Fruit fly (Drosophila melanogaster) whole organism, wandering third instar larva: ENCODE measurements around the gene CG7634.

Experiments used
- CG32264 ChIP-seq: fragments of 200-800 bp; sonication (Bioruptor generic); optimal IDR thresholded peaks from 2 replicates; lab custom pipeline; 2016; ENCODE audit warnings: missing biosample characterization, missing genetic modification characterization
- CG9705 ChIP-seq: fragments of 200-800 bp; sonication (Bioruptor generic); optimal IDR thresholded peaks from 2 replicates; lab custom pipeline; 2018; ENCODE audit warnings: missing biosample characterization, mild to moderate bottlenecking, missing genetic modification characterization
- Dif ChIP-seq: fragments of 200-275, 200-300 bp; sonication (Bioruptor generic); optimal IDR thresholded peaks from 2 replicates; lab custom pipeline; 2018; ENCODE audit warnings: missing biosample characterization, missing genetic modification characterization; ENCODE audit not compliant: partially characterized antibody
- HLH106 ChIP-seq: fragments of 200-800 bp; optimal IDR thresholded peaks from 3 replicates; lab custom pipeline; 2019; ENCODE audit warnings: missing biosample characterization, mild to moderate bottlenecking, missing genetic modification characterization, moderate library complexity
- Hnf4 ChIP-seq: fragments of 200-800 bp; sonication (Bioruptor generic); optimal IDR thresholded peaks from 2 replicates; lab custom pipeline; 2016; ENCODE audit warnings: missing biosample characterization, mild to moderate bottlenecking, missing genetic modification characterization
- Hr78 ChIP-seq: fragments of >200 bp; optimal IDR thresholded peaks from 2 replicates; lab custom pipeline; 2017; ENCODE audit warnings: missing biosample characterization, missing genetic modification characterization
- Hr83 ChIP-seq: fragments of 200-300 bp; sonication (Bioruptor generic); optimal IDR thresholded peaks from 2 replicates; lab custom pipeline; 2016; ENCODE audit warnings: missing biosample characterization, mild to moderate bottlenecking, missing genetic modification characterization, moderate library complexity; ENCODE audit not compliant: poor library complexity, severe bottlenecking
- Jra ChIP-seq: sonication (Bioruptor generic); optimal IDR thresholded peaks from 2 replicates; lab custom pipeline; 2016; ENCODE audit warnings: missing biosample characterization, missing genetic modification characterization
- Myc ChIP-seq: fragments of >200 bp; optimal IDR thresholded peaks from 2 replicates; lab custom pipeline; 2017
- N ChIP-seq: fragments of >200 bp; optimal IDR thresholded peaks from 2 replicates; lab custom pipeline; 2018; ENCODE audit warnings: missing biosample characterization, missing external identifiers, missing genetic modification characterization
- OdsH ChIP-seq: fragments of 200-800 bp; sonication (Bioruptor generic); optimal IDR thresholded peaks from 2 replicates; lab custom pipeline; 2016; ENCODE audit warnings: missing biosample characterization, mild to moderate bottlenecking, missing genetic modification characterization
- Rel ChIP-seq, 2 experiments: fragments of 200-800 bp; sonication (Bioruptor generic) in 1 of 2; optimal IDR thresholded peaks; 2 replicates in 1 of 2; 3 replicates in 1 of 2; lab custom pipeline; 2016 to 2019; ENCODE audit warnings: mild to moderate bottlenecking in 2 of 2, missing biosample characterization in 2 of 2, missing genetic modification characterization in 2 of 2, moderate library complexity in 1 of 2
- Vsx2 ChIP-seq: fragments of 200-300, 225-300 bp; sonication (Bioruptor generic); optimal IDR thresholded peaks from 2 replicates; lab custom pipeline; 2018; ENCODE audit warnings: missing biosample characterization, missing genetic modification characterization; ENCODE audit not compliant: partially characterized antibody
- br ChIP-seq: fragments of 200-800 bp; sonication (Bioruptor generic); optimal IDR thresholded peaks from 2 replicates; lab custom pipeline; 2016; ENCODE audit warnings: missing biosample characterization, missing genetic modification characterization
- brk ChIP-seq: fragments of 200-800 bp; sonication (Bioruptor generic); optimal IDR thresholded peaks from 2 replicates; lab custom pipeline; 2016; ENCODE audit warnings: missing biosample characterization, mild to moderate bottlenecking, missing genetic modification characterization
- dl ChIP-seq, 2 experiments: fragments of 175-275, 200-275 bp in 1 of 2; fragments of 200-275 bp in 1 of 2; sonication (Bioruptor generic); optimal IDR thresholded peaks; lab custom pipeline; 2018; ENCODE audit warnings: mild to moderate bottlenecking in 2 of 2, missing biosample characterization in 2 of 2, missing genetic modification characterization in 2 of 2, moderate library complexity in 2 of 2; ENCODE audit not compliant: partially characterized antibody in 2 of 2, insufficient read depth in 1 of 2
- dsf ChIP-seq: sonication (Bioruptor generic); optimal IDR thresholded peaks from 2 replicates; lab custom pipeline; 2016; ENCODE audit warnings: missing biosample characterization, missing genetic modification characterization, borderline replicate concordance
- ey ChIP-seq: fragments of 200-800 bp; sonication (Bioruptor generic); optimal IDR thresholded peaks from 2 replicates; lab custom pipeline; 2016; ENCODE audit warnings: missing biosample characterization, missing genetic modification characterization
- foxo ChIP-seq, 2 experiments: fragments of 200-800 bp; sonication (Bioruptor generic); optimal IDR thresholded peaks; 2 replicates in 1 of 2; 3 replicates in 1 of 2; lab custom pipeline; 2016 to 2017; ENCODE audit warnings: missing biosample characterization in 2 of 2, missing genetic modification characterization in 2 of 2
- fru ChIP-seq: fragments of 200-800 bp; sonication (Bioruptor generic); optimal IDR thresholded peaks from 3 replicates; lab custom pipeline; 2016; ENCODE audit warnings: missing biosample characterization, mild to moderate bottlenecking, missing genetic modification characterization
- lola ChIP-seq: fragments of >200 bp; optimal IDR thresholded peaks from 2 replicates; lab custom pipeline; 2017; ENCODE audit warnings: missing biosample characterization, missing genetic modification characterization
- pan ChIP-seq: fragments of >200 bp; optimal IDR thresholded peaks from 2 replicates; lab custom pipeline; 2017
- psq ChIP-seq: fragments of 200-800 bp; sonication (Bioruptor generic); optimal IDR thresholded peaks from 3 replicates; lab custom pipeline; 2017; ENCODE audit warnings: missing biosample characterization, mild to moderate bottlenecking, missing genetic modification characterization, moderate library complexity
- sage ChIP-seq: fragments of 200-800 bp; sonication (Bioruptor generic); optimal IDR thresholded peaks from 2 replicates; lab custom pipeline; 2016; ENCODE audit warnings: missing biosample characterization, mild to moderate bottlenecking, missing genetic modification characterization
- sv ChIP-seq: fragments of 200-800 bp; sonication (Bioruptor generic); optimal IDR thresholded peaks from 3 replicates; lab custom pipeline; 2016; ENCODE audit warnings: missing biosample characterization, missing genetic modification characterization
- tai ChIP-seq: sonication (Bioruptor generic); optimal IDR thresholded peaks from 2 replicates; lab custom pipeline; 2016; ENCODE audit warnings: missing biosample characterization, missing genetic modification characterization

Gene CG7634

DNA sequence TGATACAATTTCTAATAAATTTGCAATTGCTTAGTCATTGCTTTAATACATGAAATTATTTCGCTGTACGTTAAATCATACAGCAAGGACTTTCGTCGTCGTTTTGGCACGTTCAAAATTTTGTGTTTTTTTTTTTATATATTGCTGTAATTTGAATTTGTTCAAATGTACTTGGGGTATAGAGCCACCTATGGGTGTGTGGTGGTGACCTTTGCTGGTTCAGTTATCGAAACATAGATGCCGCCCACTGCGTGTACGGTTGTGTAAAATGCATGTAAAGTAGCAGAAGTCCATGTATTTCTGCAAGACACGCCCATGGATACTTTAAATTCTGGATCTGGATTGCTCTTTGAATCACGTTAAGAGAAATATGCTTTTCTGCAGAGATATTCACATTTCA is 39.0 kb downstream of the CG7634 start:
- TF ChIP-seq Hr83 (GFP tag; lab: Kevin White, UChicago) = peak; percentile 44
- TF ChIP-seq sage (GFP tag; lab: Kevin White, UChicago) = no peak
- peak; percentile 5 for TF ChIP-seq HLH106 (tag; lab: Kevin White, UChicago)
- peak; percentile 11 for TF ChIP-seq fru (GFP tag; lab: Kevin White, UChicago)
- no peak for TF ChIP-seq CG32264
- TF ChIP-seq dl (GFP tag; optimal IDR thresholded peaks at IDR 0.05; lab: Kevin White, UChicago; ENCODE audit: insufficient read depth in 1 of 2, partially characterized antibody in 2 of 2) = no peak
- no peak for TF ChIP-seq Dif
- TF ChIP-seq Rel (GFP tag; optimal IDR thresholded peaks at IDR 0.05; lab: Kevin White, UChicago) = no peak
- TF ChIP-seq Rel (tag; optimal IDR thresholded peaks at IDR 0.05; lab: Kevin White, UChicago) = no peak
- no peak for TF ChIP-seq N (GFP tag; lab: Kevin White, UChicago)
- no peak for TF ChIP-seq dsf (GFP tag; lab: Kevin White, UChicago)
- no peak for TF ChIP-seq brk (GFP tag; lab: Kevin White, UChicago)
- no peak for TF ChIP-seq pan (lab: Kevin White, UChicago)
- TF ChIP-seq Vsx2 (GFP tag; lab: Kevin White, UChicago) = no peak
- TF ChIP-seq Jra = no peak
- TF ChIP-seq ey = peak; percentile 39
- TF ChIP-seq sv (GFP tag; lab: Kevin White, UChicago) = peak; percentile 14
- no peak for TF ChIP-seq lola (GFP tag; lab: Kevin White, UChicago)
- TF ChIP-seq Hnf4 (GFP tag; lab: Kevin White, UChicago) = peak; percentile 41
- peak; percentile 30 for TF ChIP-seq OdsH (GFP tag; lab: Kevin White, UChicago)
- no peak for TF ChIP-seq br (GFP tag; lab: Kevin White, UChicago)
- no peak for TF ChIP-seq CG9705 (GFP tag; lab: Kevin White, UChicago)
- TF ChIP-seq, all 38 proteins: peak for 7

DNA sequence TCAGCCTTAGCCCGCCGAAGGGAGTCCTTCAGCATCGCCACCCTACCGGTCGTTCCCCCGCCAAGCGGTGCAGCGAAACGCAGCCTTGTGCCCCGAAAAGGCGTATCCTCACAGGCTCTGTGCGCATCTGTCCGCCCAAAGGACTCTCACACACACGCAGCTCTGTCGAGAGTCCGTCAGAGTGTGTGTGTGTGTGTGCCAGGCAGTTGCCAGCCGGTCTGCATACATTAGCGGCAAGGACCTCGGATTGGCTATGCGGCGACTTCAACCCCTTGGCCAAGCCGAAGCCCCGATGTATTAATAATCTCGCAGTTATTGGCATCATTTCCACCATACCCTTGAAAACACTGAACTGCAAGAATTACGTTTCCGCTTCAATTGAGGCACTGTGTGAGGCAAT is 45.3 kb downstream of the CG7634 start:
- TF ChIP-seq Vsx2 (GFP tag; lab: Kevin White, UChicago) = no peak
- TF ChIP-seq pan (lab: Kevin White, UChicago) = no peak
- TF ChIP-seq psq (GFP tag; lab: Kevin White, UChicago) = no peak
- TF ChIP-seq Hr78 (GFP tag; lab: Kevin White, UChicago) = no peak
- no peak for TF ChIP-seq Jra
- TF ChIP-seq OdsH (GFP tag; lab: Kevin White, UChicago) = no peak
- TF ChIP-seq Hr83 (GFP tag; lab: Kevin White, UChicago) = no peak
- no peak for TF ChIP-seq foxo (GFP tag; optimal IDR thresholded peaks at IDR 0.05; lab: Kevin White, UChicago)

DNA sequence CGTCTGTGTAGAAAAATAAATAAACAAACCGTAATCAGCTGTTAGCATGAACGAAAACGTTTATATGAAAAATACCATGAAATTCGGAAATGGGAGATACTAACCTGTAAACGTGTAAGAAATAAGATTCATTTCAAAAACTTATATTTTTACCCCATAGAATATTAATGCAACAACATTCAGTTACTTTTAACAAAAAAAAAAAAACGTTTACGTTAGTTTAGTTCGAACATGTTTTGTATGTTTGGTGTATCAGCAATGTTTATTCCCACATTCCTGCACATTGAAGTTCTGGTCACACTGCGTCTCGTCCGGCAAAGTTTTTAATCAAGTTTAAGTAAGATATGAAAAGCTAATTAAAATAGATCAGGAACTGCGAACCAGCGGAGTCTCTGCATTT is 52.1 kb downstream of the CG7634 start, which contains the start of the genes S1P and CG11307:
S1P (minus strand) TSS at position 23 of the 400 bp plus-strand sequence.
CG11307 (plus strand) TSS at position 270 of the 400 bp plus-strand sequence.
- TF ChIP-seq pan (lab: Kevin White, UChicago) = no peak
- no peak for TF ChIP-seq HLH106 (tag; lab: Kevin White, UChicago)
- no peak for TF ChIP-seq Myc (lab: Kevin White, UChicago)
- TF ChIP-seq tai (GFP tag; lab: Kevin White, UChicago) = peak; percentile 12
- no peak for TF ChIP-seq Dif
- TF ChIP-seq OdsH (GFP tag; lab: Kevin White, UChicago) = no peak
- TF ChIP-seq fru (GFP tag; lab: Kevin White, UChicago) = no peak
